Worm (Caenorhabditis elegans): ENCODE data around the gene catp-4.

Gene catp-4

ce11 chrII:14570541-14571160, 22.7 kb upstream of the catp-4 start:
- TF ChIP-seq fax-1 (tag; optimal IDR thresholded peaks at IDR 0.05) (no peak), unc-55 (GFP tag; optimal IDR thresholded peaks at IDR 0.05) (no peak), hlh-15 (tag; optimal IDR thresholded peaks at IDR 0.05) (no peak), ceh-48 (tag; optimal IDR thresholded peaks at IDR 0.05) (no peak), hlh-8 (tag; optimal IDR thresholded peaks at IDR 0.05) (no peak), ztf-16 (tag; optimal IDR thresholded peaks at IDR 0.05) (no peak), unc-3 (GFP tag; conservative IDR thresholded peaks at IDR 0.05) (no peak), unc-3 (tag; optimal IDR thresholded peaks at IDR 0.05) (no peak), pha-4 (tag; optimal IDR thresholded peaks at IDR 0.05) (no peak), ref-2 (tag; optimal IDR thresholded peaks at IDR 0.05) (no peak), ceh-24 (tag; optimal IDR thresholded peaks at IDR 0.05) (no peak), ahr-1 (tag; optimal IDR thresholded peaks at IDR 0.05) (no peak), gmeb-2 (tag; optimal IDR thresholded peaks at IDR 0.05) (no peak), unc-42 (tag; optimal IDR thresholded peaks at IDR 0.05) (no peak), ceh-9 (tag; optimal IDR thresholded peaks at IDR 0.05) (no peak), tbx-7 (tag; optimal IDR thresholded peaks at IDR 0.05) (no peak), nhr-232 (tag; optimal IDR thresholded peaks at IDR 0.05) (no peak), ceh-2 (tag; optimal IDR thresholded peaks at IDR 0.05) (no peak), ceh-45 (GFP tag; IDR thresholded peaks at IDR 0.05) (no peak)

ce11 chrII:14573315-14573714, 20.1 kb upstream of the catp-4 start, which contains the start of gene madf-5:
Gene madf-5, plus strand, starts transcription at chrII:14573615.
- TF ChIP-seq ceh-19 (GFP tag; optimal IDR thresholded peaks at IDR 0.05) (no peak), lim-6 (tag; optimal IDR thresholded peaks at IDR 0.05) (no peak), tbx-2 (tag; optimal IDR thresholded peaks at IDR 0.05) (no peak), gmeb-2 (tag; optimal IDR thresholded peaks at IDR 0.05) (no peak), npax-4 (tag; optimal IDR thresholded peaks at IDR 0.05) (no peak), ceh-45 (GFP tag; IDR thresholded peaks at IDR 0.05) (no peak), rnt-1 (tag; optimal IDR thresholded peaks at IDR 0.05) (no peak), T23F11.4 (GFP tag; optimal IDR thresholded peaks at IDR 0.05) (no peak), C08G9.2 (tag; optimal IDR thresholded peaks at IDR 0.05) (no peak), madf-2 (tag; optimal IDR thresholded peaks at IDR 0.05) (no peak), unc-3 (GFP tag; conservative IDR thresholded peaks at IDR 0.05) (no peak), unc-3 (tag; optimal IDR thresholded peaks at IDR 0.05) (no peak), hlh-6 (tag; optimal IDR thresholded peaks at IDR 0.05) (no peak), lin-11 (tag; optimal IDR thresholded peaks at IDR 0.05) (no peak)

ce11 chrII:14574790-14575189, 18.6 kb upstream of the catp-4 start:
- TF ChIP-seq hlh-15 (tag; optimal IDR thresholded peaks at IDR 0.05): no peak

- TF ChIP-seq lim-6 (tag; optimal IDR thresholded peaks at IDR 0.05): no peak
- TF ChIP-seq pros-1 (tag; optimal IDR thresholded peaks at IDR 0.05): no peak
- TF ChIP-seq npax-4 (tag; optimal IDR thresholded peaks at IDR 0.05): no peak
- no peak for TF ChIP-seq ztf-16 (tag; optimal IDR thresholded peaks at IDR 0.05)
- TF ChIP-seq che-1 (tag; optimal IDR thresholded peaks at IDR 0.05): no peak
- no peak for TF ChIP-seq ceh-31 (tag; optimal IDR thresholded peaks at IDR 0.05)
- TF ChIP-seq ahr-1 (tag; optimal IDR thresholded peaks at IDR 0.05): no peak
- TF ChIP-seq fax-1 (tag; optimal IDR thresholded peaks at IDR 0.05): no peak
- TF ChIP-seq unc-42 (tag; optimal IDR thresholded peaks at IDR 0.05): no peak
- no peak for TF ChIP-seq lin-11 (tag; optimal IDR thresholded peaks at IDR 0.05)
- no peak for TF ChIP-seq tbx-7 (tag; optimal IDR thresholded peaks at IDR 0.05)
- TF ChIP-seq ets-4 (tag; optimal IDR thresholded peaks at IDR 0.05): no peak
- TF ChIP-seq nhr-11 (tag; optimal IDR thresholded peaks at IDR 0.05): no peak
- no peak for TF ChIP-seq ama-1 (optimal IDR thresholded peaks at IDR 0.05)
- TF ChIP-seq zip-5 (tag; optimal IDR thresholded peaks at IDR 0.05): no peak
- TF ChIP-seq odd-2 (tag; optimal IDR thresholded peaks at IDR 0.05): no peak
- no peak for TF ChIP-seq sox-2 (GFP tag; IDR thresholded peaks at IDR 0.05)
- no peak for TF ChIP-seq sox-4 (tag; optimal IDR thresholded peaks at IDR 0.05)
- TF ChIP-seq rnt-1 (tag; optimal IDR thresholded peaks at IDR 0.05): no peak
Observed at ce11 chrII:14576429-14576828, 17.0 kb upstream of the catp-4 start, which contains the start of gene C01G12.13. Gene C01G12.13, plus strand, starts transcription at chrII:14576729.

Measured in whole organism, late embryonic.